Worm (Caenorhabditis elegans) whole organism, early embryonic: Measurements from ENCODE around the gene pah-1.

ENCODE experiments used
- B0310.2 ChIP-seq: sonication (generic microtip); optimal IDR thresholded peaks from 2 replicates; lab custom pipeline; 2016; ENCODE audit warnings: mild to moderate bottlenecking, missing genetic modification characterization, missing compliant biosample characterization
- F13C5.2 ChIP-seq: sonication (generic microtip); optimal IDR thresholded peaks from 2 replicates; lab custom pipeline; 2017; ENCODE audit warnings: mild to moderate bottlenecking, missing genetic modification characterization, inconsistent platforms, missing compliant biosample characterization
- ama-1 ChIP-seq: fragments of 150-350 bp; optimal IDR thresholded peaks from 2 replicates; lab custom pipeline; 2014
- ceh-13 ChIP-seq: fragments of 200-800 bp; sonication (Bioruptor generic); optimal IDR thresholded peaks from 2 replicates; lab custom pipeline; 2018; ENCODE audit warnings: mild to moderate bottlenecking, missing genetic modification characterization, missing compliant biosample characterization
- flt-1 ChIP-seq: fragments of 200-800 bp; sonication (Bioruptor generic); IDR thresholded peaks from 2 replicates; pipeline ENCODE4 v1.3.6; 2022; ENCODE audit warnings: missing genetic modification characterization, missing compliant biosample characterization
- hmg-4 ChIP-seq: fragments of 200-800 bp; sonication (Bioruptor generic); optimal IDR thresholded peaks from 2 replicates; lab custom pipeline; 2018; ENCODE audit warnings: mild to moderate bottlenecking, missing genetic modification characterization, missing compliant biosample characterization
- hnd-1 ChIP-seq: sonication (generic microtip); optimal IDR thresholded peaks from 2 replicates; lab custom pipeline; 2016; ENCODE audit warnings: missing genetic modification characterization, missing compliant biosample characterization
- sea-1 ChIP-seq: fragments of 200-800 bp; sonication (Bioruptor generic); conservative IDR thresholded peaks from 2 replicates; pipeline ENCODE4 v1.3.6; 2022; ENCODE audit warnings: missing genetic modification characterization, missing compliant biosample characterization

- TF ChIP-seq flt-1 (GFP tag; lab: Robert Waterston, UW): no peak
- peak; percentile 7 for TF ChIP-seq hnd-1 (tag; lab: Kevin White, UChicago)
- TF ChIP-seq F13C5.2: peak; percentile 46
- TF ChIP-seq hmg-4 (GFP tag; lab: Kevin White, UChicago): no peak
- no peak for TF ChIP-seq ama-1 (lab: Kevin White, UChicago)
- TF ChIP-seq ceh-13 (GFP tag; lab: Kevin White, UChicago): no peak
- TF ChIP-seq B0310.2: no peak
- 0 out of 2 replicates have a peak, but pooled peaks have one; percentile 29 for TF ChIP-seq sea-1 (GFP tag; lab: Robert Waterston, UW)
Measured at ce11 chrII:8716231-8716878, 50.4 kb downstream of the pah-1 start, which contains the start of the genes cyn-11 and T01B7.5.
